Worm (Caenorhabditis elegans): ENCODE results near the gene hdl-2.

The hdl-2 gene

ce11 chrIV:8921956-8922355, 48.0 kb downstream of the hdl-2 start, which contains the start of gene D1046.16 (continued):
- TF ChIP-seq attf-5 (GFP tag; optimal IDR thresholded peaks at IDR 0.05) (peak; percentile 58), F37B4.10 (GFP tag; IDR thresholded peaks at IDR 0.05) (no peak), madf-10 (tag; optimal IDR thresholded peaks at IDR 0.05) (no peak), F57C9.4 (tag; optimal IDR thresholded peaks at IDR 0.05) (no peak), bed-1 (GFP tag; IDR thresholded peaks at IDR 0.05) (no peak), lin-26 (GFP tag; IDR thresholded peaks at IDR 0.05) (0 out of 2 replicates have a peak, but pooled peaks have one; percentile 33), lin-35 (GFP tag; optimal IDR thresholded peaks at IDR 0.05) (no peak), hlh-26 (GFP tag; conservative IDR thresholded peaks at IDR 0.05) (no peak), ceh-100 (GFP tag; IDR thresholded peaks at IDR 0.05) (no peak), attf-3 (GFP tag; conservative IDR thresholded peaks at IDR 0.05) (no peak), aptf-3 (GFP tag; IDR thresholded peaks at IDR 0.05) (no peak), ama-1 (optimal IDR thresholded peaks at IDR 0.05) (no peak), ama-1 (GFP tag; optimal IDR thresholded peaks at IDR 0.05) (no peak), nhr-80 (tag; optimal IDR thresholded peaks at IDR 0.05) (peak; percentile 69), cebp-1 (GFP tag; IDR thresholded peaks at IDR 0.05) (no peak), cebp-1 (tag; optimal IDR thresholded peaks at IDR 0.05) (peak; percentile 26), efl-1 (GFP tag; optimal IDR thresholded peaks at IDR 0.05) (no peak), ceh-27 (GFP tag; optimal IDR thresholded peaks at IDR 0.05) (peak; percentile 51)

DNA sequence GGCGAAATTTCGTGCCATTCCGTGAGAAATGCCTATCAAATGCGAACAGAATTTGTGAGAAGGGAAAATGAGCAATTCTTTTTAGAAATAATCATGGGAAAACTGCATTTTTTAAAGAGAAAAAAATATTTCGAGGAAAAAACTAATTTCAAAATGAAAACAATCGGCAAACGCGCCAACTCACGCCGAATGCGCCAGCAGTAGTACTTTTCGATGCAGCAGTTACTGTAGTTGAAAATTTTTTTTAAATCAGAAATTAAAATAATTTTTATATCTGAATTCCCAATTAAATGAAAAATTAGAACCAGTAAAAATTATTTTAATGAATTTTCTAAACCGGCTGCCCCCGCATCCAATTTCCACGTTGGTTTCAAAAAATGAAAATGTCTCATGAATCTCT, 49.4 kb downstream of the hdl-2 start:
- TF ChIP-seq F33H1.4 (GFP tag; IDR thresholded peaks at IDR 0.05), result 0 out of 2 replicates have a peak, but pooled peaks have one; percentile 31
- peak; percentile 45; the same call in 1 of the 2 replicates for TF ChIP-seq D2030.7 (GFP tag; IDR thresholded peaks at IDR 0.05)
- TF ChIP-seq madf-8 (GFP tag; conservative IDR thresholded peaks at IDR 0.05), result peak; percentile 48
- TF ChIP-seq madf-6 (GFP tag; IDR thresholded peaks at IDR 0.05), result peak; percentile 63
- no peak for TF ChIP-seq ceh-91 (GFP tag; IDR thresholded peaks at IDR 0.05)
- TF ChIP-seq F49E8.2 (tag; optimal IDR thresholded peaks at IDR 0.05; ENCODE audit: insufficient read depth), result peak; percentile 36
- TF ChIP-seq sea-2 (GFP tag; IDR thresholded peaks at IDR 0.05), result no peak
- TF ChIP-seq snpc-4 (GFP tag; optimal IDR thresholded peaks at IDR 0.05), result no peak
- TF ChIP-seq snpc-4 (tag; optimal IDR thresholded peaks at IDR 0.05), result peak in 1 of 4 experiments; percentile 41
- peak; percentile 9 for TF ChIP-seq F23B12.7 (tag; optimal IDR thresholded peaks at IDR 0.05; ENCODE audit: insufficient read depth)
- peak; percentile 4 for TF ChIP-seq tbp1 (GFP tag; optimal IDR thresholded peaks at IDR 0.05)
- TF ChIP-seq xnd-1 (tag; optimal IDR thresholded peaks at IDR 0.05), result peak; percentile 50
- 0 out of 2 replicates have a peak, but pooled peaks have one; percentile 7 for TF ChIP-seq pbrm-1 (GFP tag; IDR thresholded peaks at IDR 0.05)
- peak; percentile 37 for TF ChIP-seq lin-54 (GFP tag; optimal IDR thresholded peaks at IDR 0.05)
- TF ChIP-seq atf-7 (tag; optimal IDR thresholded peaks at IDR 0.05), result no peak
- 0 out of 2 replicates have a peak, but pooled peaks have one; percentile 48 for TF ChIP-seq dox-1 (GFP tag; IDR thresholded peaks at IDR 0.05)
- peak; percentile 87 for TF ChIP-seq lsl-1 (GFP tag; optimal IDR thresholded peaks at IDR 0.05)
- peak; percentile 94 for TF ChIP-seq ztf-18 (tag; optimal IDR thresholded peaks at IDR 0.05)
- no peak for TF ChIP-seq lir-1 (GFP tag; conservative IDR thresholded peaks at IDR 0.05)
- TF ChIP-seq efl-1 (GFP tag; optimal IDR thresholded peaks at IDR 0.05), result peak; percentile 29

ce11 chrIV:8924126-8924525, 50.2 kb downstream of the hdl-2 start:
- TF ChIP-seq hsf-1 (GFP tag; IDR thresholded peaks at IDR 0.05) (no peak), madf-6 (GFP tag; IDR thresholded peaks at IDR 0.05) (no peak), efl-1 (GFP tag; optimal IDR thresholded peaks at IDR 0.05) (no peak), Y56A3A.18 (GFP tag; IDR thresholded peaks at IDR 0.05) (no peak), akir-1 (GFP tag; optimal IDR thresholded peaks at IDR 0.05) (no peak), F57A8.1 (GFP tag; optimal IDR thresholded peaks at IDR 0.05) (no peak), aptf-3 (GFP tag; IDR thresholded peaks at IDR 0.05) (no peak), rpc-1 (optimal IDR thresholded peaks at IDR 0.05) (no peak), rpc-1 (tag; optimal IDR thresholded peaks at IDR 0.05) (no peak), B0261.1 (tag; optimal IDR thresholded peaks at IDR 0.05) (no peak), ceh-100 (GFP tag; IDR thresholded peaks at IDR 0.05) (no peak), C17E4.6 (GFP tag; IDR thresholded peaks at IDR 0.05) (no peak)

Measured in whole organism, young adult.